Fruit fly (Drosophila melanogaster): Measurements from ENCODE around the gene Acp63F.
A peak's percentile ranks its signal among the peaks of the same experiment; 100 is the strongest.

- TF ChIP-seq fru (GFP tag; optimal IDR thresholded peaks at IDR 0.05) (peak; percentile 67), woc (GFP tag; optimal IDR thresholded peaks at IDR 0.05) (peak; percentile 37), br (GFP tag; optimal IDR thresholded peaks at IDR 0.05) (peak; percentile 70), lola (GFP tag; optimal IDR thresholded peaks at IDR 0.05) (no peak), pan (optimal IDR thresholded peaks at IDR 0.05) (no peak), psq (GFP tag; optimal IDR thresholded peaks at IDR 0.05) (peak; percentile 67), Hr83 (GFP tag; optimal IDR thresholded peaks at IDR 0.05; ENCODE audit: poor library complexity, severe bottlenecking) (peak; percentile 16), Hr78 (GFP tag; optimal IDR thresholded peaks at IDR 0.05) (no peak), h (GFP tag; optimal IDR thresholded peaks at IDR 0.05) (peak; percentile 82)
These were observed 13.5 kb downstream of the Acp63F start for dm6 chr3L:3802677-3803076.
